Fruit fly (Drosophila melanogaster): ENCODE results near the gene spen.
A peak's percentile ranks its signal among the peaks of the same experiment; 100 is the strongest.

Gene spen

dm6 chr2L:243819-244218, 85.0 kb downstream of the spen start (continued):
- TF ChIP-seq Dbx (GFP tag; IDR thresholded peaks at IDR 0.05) (0 out of 3 replicates have a peak, but pooled peaks have one; percentile 13), CG9817 (tag; optimal IDR thresholded peaks at IDR 0.05) (peak; percentile 24), CG43689 (GFP tag; IDR thresholded peaks at IDR 0.05) (no peak), zfh2 (GFP tag; optimal IDR thresholded peaks at IDR 0.05) (no peak), CG3065 (GFP tag; optimal IDR thresholded peaks at IDR 0.05) (no peak), HmgZ (tag; optimal IDR thresholded peaks at IDR 0.05) (no peak), ab (GFP tag; optimal IDR thresholded peaks at IDR 0.05) (no peak), Mrtf (GFP tag; IDR thresholded peaks at IDR 0.05) (no peak), CG1602 (GFP tag; optimal IDR thresholded peaks at IDR 0.05) (no peak), Gug (GFP tag; IDR thresholded peaks at IDR 0.05) (no peak), CG10274 (GFP tag; optimal IDR thresholded peaks at IDR 0.05) (no peak), CG15696 (tag; optimal IDR thresholded peaks at IDR 0.05) (no peak), z (GFP tag; IDR thresholded peaks at IDR 0.05) (no peak), CG9727 (GFP tag; optimal IDR thresholded peaks at IDR 0.05) (peak; percentile 23), toy (GFP tag; IDR thresholded peaks at IDR 0.05) (no peak), CG9876 (GFP tag; optimal IDR thresholded peaks at IDR 0.05) (no peak), schlank (tag; optimal IDR thresholded peaks at IDR 0.05) (no peak), dysf (GFP tag; IDR thresholded peaks at IDR 0.05) (peak; percentile 52; the same call in 2 of the 3 replicates), gcm2 (GFP tag; optimal IDR thresholded peaks at IDR 0.05) (no peak), CG4854 (GFP tag; optimal IDR thresholded peaks at IDR 0.05) (no peak), fru (optimal IDR thresholded peaks at IDR 0.05) (no peak), CG11504 (tag; optimal IDR thresholded peaks at IDR 0.05) (no peak), Xbp1 (GFP tag; optimal IDR thresholded peaks at IDR 0.05) (peak; percentile 9), kay (GFP tag; optimal IDR thresholded peaks at IDR 0.05) (no peak), org-1 (GFP tag; optimal IDR thresholded peaks at IDR 0.05) (no peak), CG16863 (GFP tag; optimal IDR thresholded peaks at IDR 0.05) (no peak), prd (optimal IDR thresholded peaks at IDR 0.05) (no peak), prd (GFP tag; IDR thresholded peaks at IDR 0.05) (peak; percentile 59; the same call in 2 of the 3 replicates), CG12942 (GFP tag; optimal IDR thresholded peaks at IDR 0.05) (no peak), CG30020 (tag; optimal IDR thresholded peaks at IDR 0.05) (no peak), Pdp1 (GFP tag; optimal IDR thresholded peaks at IDR 0.05) (peak in 1 of 2 experiments; percentile 8), CG12659 (GFP tag; optimal IDR thresholded peaks at IDR 0.05) (no peak), slbo (GFP tag; IDR thresholded peaks at IDR 0.05) (peak; percentile 69), CG33213 (GFP tag; optimal IDR thresholded peaks at IDR 0.05) (no peak), Bgb (GFP tag; IDR thresholded peaks at IDR 0.05; ENCODE audit: partially characterized antibody) (no peak), CG7987 (GFP tag; optimal IDR thresholded peaks at IDR 0.05) (no peak), CG34376 (GFP tag; optimal IDR thresholded peaks at IDR 0.05) (no peak), crp (GFP tag; optimal IDR thresholded peaks at IDR 0.05) (no peak), CrebB (tag; optimal IDR thresholded peaks at IDR 0.05) (no peak), CG2712 (tag; optimal IDR thresholded peaks at IDR 0.05) (no peak), Deaf1 (tag; optimal IDR thresholded peaks at IDR 0.05) (no peak), ATbp (GFP tag; optimal IDR thresholded peaks at IDR 0.05) (no peak), exex (tag; optimal IDR thresholded peaks at IDR 0.05) (no peak), chif (GFP tag; optimal IDR thresholded peaks at IDR 0.05) (no peak), CG17186 (GFP tag; optimal IDR thresholded peaks at IDR 0.05) (no peak), CG4820 (GFP tag; optimal IDR thresholded peaks at IDR 0.05) (no peak), CG7357 (GFP tag; IDR thresholded peaks at IDR 0.05) (no peak; the same call in 2 of the 3 replicates), CG15269 (tag; optimal IDR thresholded peaks at IDR 0.05) (no peak), Ada2b (GFP tag; IDR thresholded peaks at IDR 0.05) (no peak), Lhr (GFP tag; optimal IDR thresholded peaks at IDR 0.05) (no peak), Hr78 (GFP tag; optimal IDR thresholded peaks at IDR 0.05) (no peak), CG9797 (GFP tag; optimal IDR thresholded peaks at IDR 0.05) (no peak)
